Fruit fly (Drosophila melanogaster): ENCODE results near the gene Mnt.

The Mnt gene

DNA sequence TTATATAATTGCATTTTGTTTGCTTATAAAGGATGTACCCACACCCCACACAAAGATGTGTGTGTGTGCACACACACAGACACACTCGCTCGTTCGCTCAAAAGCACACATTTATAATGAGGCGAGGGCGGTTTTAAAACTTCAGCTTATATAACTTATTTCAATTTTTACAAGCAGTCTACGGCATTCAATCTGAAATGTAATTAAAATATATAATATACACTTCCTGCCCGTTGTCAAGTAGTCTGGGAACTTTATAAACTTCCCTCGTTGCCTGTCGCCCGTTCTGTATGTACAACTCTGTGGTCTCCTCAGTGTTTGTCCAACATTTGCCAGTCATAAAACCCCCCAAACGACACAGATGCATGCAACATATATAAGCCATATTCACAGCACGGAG lies 59.3 kb downstream of the Mnt start (continued):
- TF ChIP-seq CG1233 (GFP tag; optimal IDR thresholded peaks at IDR 0.05) (no peak), ATbp (GFP tag; optimal IDR thresholded peaks at IDR 0.05) (no peak), CG8359 (GFP tag; optimal IDR thresholded peaks at IDR 0.05; ENCODE audit: borderline replicate concordance) (no peak), CG3995 (GFP tag; optimal IDR thresholded peaks at IDR 0.05) (no peak), kni (GFP tag; optimal IDR thresholded peaks at IDR 0.05) (no peak), Blimp-1 (GFP tag; optimal IDR thresholded peaks at IDR 0.05) (no peak), CG2120 (GFP tag; optimal IDR thresholded peaks at IDR 0.05) (peak; percentile 43), seq (GFP tag; IDR thresholded peaks at IDR 0.05) (no peak), hkb (optimal IDR thresholded peaks at IDR 0.05) (peak; percentile 11), hkb (GFP tag; IDR thresholded peaks at IDR 0.05) (0 out of 2 replicates have a peak, but pooled peaks have one; percentile 33), CG2116 (GFP tag; optimal IDR thresholded peaks at IDR 0.05) (no peak), GATAe (GFP tag; conservative IDR thresholded peaks at IDR 0.05) (no peak), CG8765 (GFP tag; IDR thresholded peaks at IDR 0.05) (no peak), bigmax (GFP tag; optimal IDR thresholded peaks at IDR 0.05) (no peak), Max (GFP tag; optimal IDR thresholded peaks at IDR 0.05) (no peak), CG9609 (GFP tag; optimal IDR thresholded peaks at IDR 0.05) (no peak), CG3163 (GFP tag; optimal IDR thresholded peaks at IDR 0.05) (no peak), CG11398 (GFP tag; optimal IDR thresholded peaks at IDR 0.05) (no peak), aop (GFP tag; IDR thresholded peaks at IDR 0.05) (no peak), Bgb (GFP tag; IDR thresholded peaks at IDR 0.05; ENCODE audit: partially characterized antibody) (no peak), maf-S (GFP tag; optimal IDR thresholded peaks at IDR 0.05) (no peak), dmrt11E (tag; optimal IDR thresholded peaks at IDR 0.05) (no peak), CoRest (tag; optimal IDR thresholded peaks at IDR 0.05) (no peak), btn (GFP tag; optimal IDR thresholded peaks at IDR 0.05) (no peak), MTF-1 (GFP tag; optimal IDR thresholded peaks at IDR 0.05; ENCODE audit: borderline replicate concordance) (no peak), Hr3 (GFP tag; optimal IDR thresholded peaks at IDR 0.05) (no peak), Sox102F (GFP tag; optimal IDR thresholded peaks at IDR 0.05) (peak; percentile 21), CG8281 (tag; optimal IDR thresholded peaks at IDR 0.05) (no peak), toy (GFP tag; IDR thresholded peaks at IDR 0.05) (no peak), Ets97D (GFP tag; optimal IDR thresholded peaks at IDR 0.05) (no peak), pho (GFP tag; optimal IDR thresholded peaks at IDR 0.05) (no peak), lmd (GFP tag; IDR thresholded peaks at IDR 0.05) (no peak; the same call in 1 of the 2 replicates), CG15514 (GFP tag; optimal IDR thresholded peaks at IDR 0.05) (peak; percentile 4), CG10209 (GFP tag; optimal IDR thresholded peaks at IDR 0.05) (no peak), CG16779 (GFP tag; IDR thresholded peaks at IDR 0.05) (no peak), sc (optimal IDR thresholded peaks at IDR 0.05) (no peak), sc (GFP tag; optimal IDR thresholded peaks at IDR 0.05) (no peak), Hmr (GFP tag; optimal IDR thresholded peaks at IDR 0.05) (peak; percentile 9), tna (GFP tag; IDR thresholded peaks at IDR 0.05; ENCODE audit: partially characterized antibody) (no peak), B-H2 (GFP tag; optimal IDR thresholded peaks at IDR 0.05) (no peak), HmgD (GFP tag; optimal IDR thresholded peaks at IDR 0.05) (no peak), cwo (GFP tag; optimal IDR thresholded peaks at IDR 0.05) (no peak), E2f1 (GFP tag; IDR thresholded peaks at IDR 0.05) (no peak), CG9817 (tag; optimal IDR thresholded peaks at IDR 0.05) (peak; percentile 11), Gug (GFP tag; IDR thresholded peaks at IDR 0.05) (no peak; the same call in 3 of the 4 replicates), Xbp1 (GFP tag; optimal IDR thresholded peaks at IDR 0.05) (no peak), HLH4C (GFP tag; IDR thresholded peaks at IDR 0.05; ENCODE audit: partially characterized antibody) (no peak), BEAF-32 (GFP tag; optimal IDR thresholded peaks at IDR 0.05) (no peak), Drgx (GFP tag; IDR thresholded peaks at IDR 0.05) (peak; percentile 67), mld (GFP tag; IDR thresholded peaks at IDR 0.05; ENCODE audit: partially characterized antibody) (no peak), CG8089 (GFP tag; optimal IDR thresholded peaks at IDR 0.05) (no peak)
